Worm (Caenorhabditis elegans): ENCODE results near the gene srx-118.

DNA sequence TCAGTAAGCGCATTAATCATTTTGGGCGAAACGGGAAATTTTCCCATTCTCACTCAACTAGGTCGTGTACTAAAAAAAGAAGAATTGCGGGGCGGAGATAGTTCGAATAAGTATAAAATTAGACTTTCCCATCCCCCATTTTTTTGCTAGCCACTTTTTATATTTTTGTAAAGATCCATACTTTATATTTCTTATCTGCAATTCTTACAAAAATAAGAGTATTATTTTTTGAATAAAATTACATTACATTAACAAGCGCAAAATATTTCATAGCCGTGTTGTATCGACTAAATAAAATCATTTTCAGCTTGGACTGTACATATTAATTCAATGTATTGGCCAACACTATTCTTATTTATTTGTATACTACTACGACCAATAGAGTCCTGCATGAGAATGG is 30.0 kb downstream of the srx-118 start, which contains the start of gene F49C5.11:
- TF ChIP-seq fkh-10 (GFP tag; optimal IDR thresholded peaks at IDR 0.05) (no peak), mep-1 (tag; optimal IDR thresholded peaks at IDR 0.05) (no peak), snpc-1.2 (GFP tag; IDR thresholded peaks at IDR 0.05) (no peak), nhr-42 (GFP tag; IDR thresholded peaks at IDR 0.05) (no peak), egl-27 (tag; optimal IDR thresholded peaks at IDR 0.05) (no peak), ztf-11 (tag; optimal IDR thresholded peaks at IDR 0.05) (no peak), pha-4 (GFP tag; IDR thresholded peaks at IDR 0.05) (no peak), pha-4 (tag; optimal IDR thresholded peaks at IDR 0.05) (no peak), spr-3 (GFP tag; optimal IDR thresholded peaks at IDR 0.05) (no peak), lin-29 (GFP tag; IDR thresholded peaks at IDR 0.05) (no peak), ama-1 (optimal IDR thresholded peaks at IDR 0.05) (no peak), F44E2.7 (GFP tag; IDR thresholded peaks at IDR 0.05) (no peak), T26A8.4 (GFP tag; IDR thresholded peaks at IDR 0.05) (no peak)

All from whole organism, L4 larva.